Fruit fly (Drosophila melanogaster) whole organism, embryonic: ENCODE measurements around the gene CG12115.

Source experiments
- Atf-2 ChIP-seq: fragments of 200-800 bp; sonication (Bioruptor generic); optimal IDR thresholded peaks from 2 replicates; lab custom pipeline; 2016; ENCODE audit warnings: missing biosample characterization, missing genetic modification characterization
- Blimp-1 ChIP-seq: fragments of 200-800 bp; sonication (Bioruptor generic); optimal IDR thresholded peaks from 3 replicates; lab custom pipeline; 2018; ENCODE audit warnings: missing biosample characterization, missing genetic modification characterization, mild to moderate bottlenecking, moderate library complexity, missing genetic modification reagents
- BtbVII ChIP-seq: fragments of 200-800 bp; sonication (Bioruptor generic); optimal IDR thresholded peaks from 3 replicates; lab custom pipeline; 2017; ENCODE audit warnings: missing biosample characterization, mild to moderate bottlenecking, missing genetic modification characterization
- CG11085 ChIP-seq: fragments of 200-800 bp; sonication (Bioruptor generic); IDR thresholded peaks from 2 replicates; pipeline ENCODE4 v1.3.6; 2022; ENCODE audit warnings: missing biosample characterization, missing genetic modification characterization
- CG11093 ChIP-seq: fragments of 200-800 bp; sonication (Bioruptor generic); IDR thresholded peaks from 3 replicates; pipeline ENCODE4 v1.3.6; 2022; ENCODE audit warnings: missing biosample characterization, missing genetic modification characterization
- CG11504 ChIP-seq: fragments of 200-800 bp; sonication (Bioruptor generic); optimal IDR thresholded peaks from 3 replicates; lab custom pipeline; 2019; ENCODE audit warnings: missing biosample characterization, mild to moderate bottlenecking, missing genetic modification characterization, moderate library complexity
- CG12942 ChIP-seq: fragments of 200-800 bp; sonication (Bioruptor generic); optimal IDR thresholded peaks from 3 replicates; lab custom pipeline; 2016; ENCODE audit warnings: missing biosample characterization, missing genetic modification characterization
- CG13424 ChIP-seq: fragments of 200-800 bp; sonication (Bioruptor generic); optimal IDR thresholded peaks from 2 replicates; lab custom pipeline; 2019; ENCODE audit warnings: missing biosample characterization, mild to moderate bottlenecking, missing genetic modification characterization, moderate library complexity
- CG14050 ChIP-seq: fragments of 200-800 bp; sonication (Bioruptor generic); IDR thresholded peaks from 3 replicates; pipeline ENCODE4 v1.3.6; 2022; ENCODE audit warnings: missing biosample characterization, missing genetic modification characterization
- CG15696 ChIP-seq: fragments of 200-800 bp; sonication (Bioruptor generic); optimal IDR thresholded peaks from 2 replicates; lab custom pipeline; 2019; ENCODE audit warnings: missing biosample characterization, mild to moderate bottlenecking, missing genetic modification characterization, moderate library complexity
- CG16813 ChIP-seq: fragments of 200-800 bp; sonication (Bioruptor generic); IDR thresholded peaks from 3 replicates; pipeline ENCODE4 v1.3.6; 2022; ENCODE audit warnings: missing biosample characterization, missing genetic modification characterization; ENCODE audit not compliant: partially characterized antibody
- CG17361 ChIP-seq: fragments of 200-800 bp; sonication (Bioruptor generic); IDR thresholded peaks from 3 replicates; pipeline ENCODE4 v1.3.6; 2022; ENCODE audit warnings: missing biosample characterization, missing genetic modification characterization
- CG17568 ChIP-seq: fragments of 200-800 bp; sonication (Bioruptor generic); optimal IDR thresholded peaks from 2 replicates; lab custom pipeline; 2018; ENCODE audit warnings: missing biosample characterization, mild to moderate bottlenecking, missing genetic modification characterization, moderate library complexity
- CG2116 ChIP-seq: fragments of 200-800 bp; sonication (Bioruptor generic); optimal IDR thresholded peaks from 3 replicates; lab custom pipeline; 2018; ENCODE audit warnings: missing biosample characterization, mild to moderate bottlenecking, missing genetic modification characterization
- CG2889 ChIP-seq: fragments of 200-800 bp; sonication (Bioruptor generic); IDR thresholded peaks from 3 replicates; pipeline ENCODE4 v1.3.6; 2022; ENCODE audit warnings: missing biosample characterization, missing genetic modification characterization
- CG31388 ChIP-seq: fragments of 200-800 bp; sonication (Bioruptor generic); optimal IDR thresholded peaks from 2 replicates; lab custom pipeline; 2016; ENCODE audit warnings: missing biosample characterization, missing genetic modification characterization
- CG3281 ChIP-seq: fragments of 200-800 bp; sonication (Bioruptor generic); optimal IDR thresholded peaks from 3 replicates; lab custom pipeline; 2017; ENCODE audit warnings: missing biosample characterization, mild to moderate bottlenecking, missing genetic modification characterization
- CG4328 ChIP-seq: fragments of 200-800 bp; sonication (Bioruptor generic); optimal IDR thresholded peaks from 3 replicates; lab custom pipeline; 2017; ENCODE audit warnings: missing biosample characterization, missing genetic modification reagents, missing genetic modification characterization
- CG4707 ChIP-seq: fragments of 200-800 bp; sonication (Bioruptor generic); optimal IDR thresholded peaks from 2 replicates; lab custom pipeline; 2018; ENCODE audit warnings: missing biosample characterization, mild to moderate bottlenecking, missing genetic modification characterization, moderate library complexity
- CG6689 ChIP-seq: fragments of 200-800 bp; sonication (Bioruptor generic); IDR thresholded peaks from 2 replicates; pipeline ENCODE4 v1.3.6; 2022; ENCODE audit warnings: missing biosample characterization, missing genetic modification characterization
- CG6854 ChIP-seq: fragments of 200-800 bp; sonication (Bioruptor generic); optimal IDR thresholded peaks from 3 replicates; lab custom pipeline; 2017; ENCODE audit warnings: missing biosample characterization, mild to moderate bottlenecking, missing genetic modification characterization
- CG7271 ChIP-seq: fragments of 200-800 bp; sonication (Bioruptor generic); optimal IDR thresholded peaks from 2 replicates; lab custom pipeline; 2018; ENCODE audit warnings: missing biosample characterization, mild to moderate bottlenecking, missing genetic modification characterization, moderate library complexity
- CG9727 ChIP-seq: fragments of 200-800 bp; sonication (Bioruptor generic); optimal IDR thresholded peaks from 3 replicates; lab custom pipeline; 2017; ENCODE audit warnings: missing biosample characterization, mild to moderate bottlenecking, missing genetic modification characterization
- CG9876 ChIP-seq: fragments of 200-800 bp; sonication (Bioruptor generic); optimal IDR thresholded peaks from 2 replicates; lab custom pipeline; 2016; ENCODE audit warnings: missing biosample characterization, missing genetic modification characterization
- CG9932 ChIP-seq: fragments of 200-800 bp; sonication (Bioruptor generic); IDR thresholded peaks from 2 replicates; pipeline ENCODE4 v1.3.6; 2022; ENCODE audit warnings: missing biosample characterization, missing genetic modification characterization
- D19A ChIP-seq: fragments of 200-800 bp; optimal IDR thresholded peaks from 3 replicates; lab custom pipeline; 2019; ENCODE audit warnings: missing biosample characterization, mild to moderate bottlenecking, missing genetic modification characterization, moderate library complexity
- Dll ChIP-seq: fragments of 200-800 bp; sonication (Bioruptor generic); IDR thresholded peaks from 4 replicates; pipeline ENCODE4 v1.3.6; 2022; ENCODE audit warnings: missing biosample characterization, missing genetic modification characterization; ENCODE audit not compliant: partially characterized antibody
- Eip74EF ChIP-seq, 2 experiments: fragments of 200-800 bp in 1 of 2; fragments of >200 bp in 1 of 2; sonication (Bioruptor generic) in 1 of 2; optimal IDR thresholded peaks; 2 replicates each; lab custom pipeline; 2017 to 2019; ENCODE audit warnings: missing biosample characterization in 2 of 2, missing genetic modification characterization in 2 of 2, mild to moderate bottlenecking in 1 of 2, moderate library complexity in 1 of 2
- Hey ChIP-seq: fragments of 200-800 bp; sonication (Bioruptor generic); optimal IDR thresholded peaks from 3 replicates; lab custom pipeline; 2018; ENCODE audit warnings: missing biosample characterization, mild to moderate bottlenecking, missing genetic modification characterization
- Mes4 ChIP-seq: fragments of 200-800 bp; sonication (Bioruptor generic); optimal IDR thresholded peaks from 2 replicates; lab custom pipeline; 2016; ENCODE audit warnings: missing biosample characterization, missing genetic modification characterization
- Ssrp ChIP-seq: fragments of 200-800 bp; sonication (Bioruptor generic); optimal IDR thresholded peaks from 2 replicates; lab custom pipeline; 2018; ENCODE audit warnings: missing biosample characterization, mild to moderate bottlenecking, missing genetic modification characterization, moderate library complexity
- Taf1 ChIP-seq: fragments of 200-800 bp; sonication (Bioruptor generic); IDR thresholded peaks from 2 replicates; pipeline ENCODE4 v1.3.6; 2022; ENCODE audit warnings: missing biosample characterization, missing genetic modification characterization
- Trl ChIP-seq, 3 experiments: fragments of >200 bp in 2 of 3; fragments of 200-800 bp in 1 of 3; sonication (Bioruptor generic) in 1 of 3; optimal IDR thresholded peaks; 2 replicates in 1 of 3; 3 replicates in 2 of 3; lab custom pipeline; 2016 to 2017; ENCODE audit warnings: missing biosample characterization in 1 of 3, missing genetic modification characterization in 1 of 3
- Xrp1 ChIP-seq: fragments of 200-800 bp; sonication (Bioruptor generic); IDR thresholded peaks from 2 replicates; pipeline ENCODE4 v1.3.6; 2022; ENCODE audit warnings: missing biosample characterization, missing genetic modification characterization
- ac ChIP-seq: fragments of 200-800 bp; sonication (Bioruptor generic); optimal IDR thresholded peaks from 3 replicates; lab custom pipeline; 2017; ENCODE audit warnings: missing biosample characterization, mild to moderate bottlenecking, missing genetic modification characterization
- al ChIP-seq: fragments of 200-800 bp; sonication (Bioruptor generic); IDR thresholded peaks from 2 replicates; pipeline ENCODE4 v1.3.6; 2022; ENCODE audit warnings: missing biosample characterization, missing genetic modification characterization
- dysf ChIP-seq: fragments of 200-800 bp; sonication (Bioruptor generic); IDR thresholded peaks from 3 replicates; pipeline ENCODE4 v1.3.6; 2022; ENCODE audit warnings: missing biosample characterization, missing genetic modification characterization
- ems ChIP-seq: fragments of 200-800 bp; sonication (Bioruptor generic); optimal IDR thresholded peaks from 3 replicates; lab custom pipeline; 2016; ENCODE audit warnings: missing biosample characterization, missing genetic modification characterization
- en ChIP-seq: fragments of 200-800 bp; sonication (Bioruptor generic); optimal IDR thresholded peaks from 2 replicates; lab custom pipeline; 2016; ENCODE audit warnings: missing biosample characterization, missing genetic modification characterization
- fd96Cb ChIP-seq: fragments of 200-800 bp; sonication (Bioruptor generic); optimal IDR thresholded peaks from 2 replicates; lab custom pipeline; 2018; ENCODE audit warnings: missing biosample characterization, mild to moderate bottlenecking, missing genetic modification characterization, moderate library complexity
- klu ChIP-seq: fragments of 200-800 bp; sonication (Bioruptor generic); IDR thresholded peaks from 2 replicates; pipeline ENCODE4 v1.3.6; 2022; ENCODE audit warnings: missing biosample characterization, missing genetic modification characterization
- lbe ChIP-seq: fragments of 200-800 bp; sonication (Bioruptor generic); optimal IDR thresholded peaks from 2 replicates; lab custom pipeline; 2016; ENCODE audit warnings: missing biosample characterization, mild to moderate bottlenecking, missing genetic modification characterization
- lilli ChIP-seq: fragments of 200-800 bp; sonication (Bioruptor generic); optimal IDR thresholded peaks from 3 replicates; lab custom pipeline; 2016; ENCODE audit warnings: missing biosample characterization, missing genetic modification characterization
- repo ChIP-seq: fragments of 200-800 bp; sonication (Bioruptor generic); optimal IDR thresholded peaks from 2 replicates; lab custom pipeline; 2016; ENCODE audit warnings: missing biosample characterization, missing genetic modification characterization
- sd ChIP-seq: fragments of 200-800 bp; sonication (Bioruptor generic); optimal IDR thresholded peaks from 3 replicates; lab custom pipeline; 2018; ENCODE audit warnings: missing biosample characterization, mild to moderate bottlenecking, missing genetic modification characterization, moderate library complexity
- so ChIP-seq: fragments of 200-800 bp; sonication (Bioruptor generic); IDR thresholded peaks from 3 replicates; pipeline ENCODE4 v1.3.6; 2022; ENCODE audit warnings: missing biosample characterization, missing genetic modification characterization
- stwl ChIP-seq: fragments of 200-800 bp; sonication (Bioruptor generic); optimal IDR thresholded peaks from 3 replicates; lab custom pipeline; 2018; ENCODE audit warnings: missing biosample characterization, mild to moderate bottlenecking, missing genetic modification characterization, moderate library complexity
- unpg ChIP-seq: fragments of 200-800 bp; sonication (Bioruptor generic); optimal IDR thresholded peaks from 3 replicates; lab custom pipeline; 2018; ENCODE audit warnings: missing biosample characterization, mild to moderate bottlenecking, missing genetic modification characterization, moderate library complexity
- wek ChIP-seq: fragments of 200-800 bp; sonication (Bioruptor generic); optimal IDR thresholded peaks from 3 replicates; lab custom pipeline; 2018; ENCODE audit warnings: missing biosample characterization, mild to moderate bottlenecking, missing genetic modification characterization, moderate library complexity
- zf30C ChIP-seq: fragments of 200-800 bp; sonication (Bioruptor generic); optimal IDR thresholded peaks from 3 replicates; lab custom pipeline; 2018; ENCODE audit warnings: missing biosample characterization, mild to moderate bottlenecking, missing genetic modification characterization
- zfh1 ChIP-seq: fragments of 200-800 bp; sonication (Bioruptor generic); IDR thresholded peaks from 3 replicates; pipeline ENCODE4 v1.3.6; 2022; ENCODE audit warnings: missing biosample characterization, missing genetic modification characterization

Gene CG12115

DNA sequence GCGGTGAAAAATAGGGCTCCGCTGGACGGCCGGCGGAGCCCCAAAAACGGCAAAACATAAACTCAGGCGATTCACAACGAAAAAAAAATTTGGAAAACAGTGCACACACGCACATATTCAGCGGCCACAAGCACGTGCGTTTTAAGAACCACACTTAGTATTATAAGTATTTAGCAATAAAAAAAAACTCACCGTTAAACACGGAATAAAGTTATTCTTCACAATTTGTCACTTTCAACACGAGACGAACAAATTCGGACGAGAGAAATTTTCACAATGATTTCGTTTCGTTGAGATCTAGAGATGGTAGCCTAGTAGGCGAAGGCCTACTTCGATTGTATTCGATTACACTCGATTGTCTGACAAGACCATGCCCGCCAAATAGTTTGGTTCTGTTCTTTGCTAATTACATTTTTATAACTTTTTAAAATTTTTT lies 34.0 kb downstream of the CG12115 start, which contains the start of gene His3.3B (continued):
- TF ChIP-seq wek (GFP tag; lab: Kevin White, UChicago), result peak; percentile 8
- TF ChIP-seq CG7271, result no peak
- TF ChIP-seq Blimp-1 (GFP tag; lab: Kevin White, UChicago), result no peak
- TF ChIP-seq CG9727, result no peak
- peak; percentile 60 for TF ChIP-seq CG6854 (GFP tag; lab: Kevin White, UChicago)
- TF ChIP-seq Atf-2, result no peak
- no peak for TF ChIP-seq so
- no peak for TF ChIP-seq CG11085 (GFP tag; lab: Robert Waterston, UW)
- no peak for TF ChIP-seq CG31388
- TF ChIP-seq Mes4, result no peak
- TF ChIP-seq CG2889, result no peak
- TF ChIP-seq stwl, result peak; percentile 40
- peak; percentile 56; the same call in 1 of the 4 replicates for TF ChIP-seq Dll (GFP tag; lab: Robert Waterston, UW)
- TF ChIP-seq unpg (GFP tag; lab: Kevin White, UChicago), result no peak
- no peak for TF ChIP-seq Taf1 (GFP tag; lab: Robert Waterston, UW)
- TF ChIP-seq CG3281 (GFP tag; lab: Kevin White, UChicago), result no peak
- TF ChIP-seq BtbVII (GFP tag; lab: Kevin White, UChicago), result peak; percentile 7
- TF ChIP-seq Ssrp, result no peak
- TF ChIP-seq klu (GFP tag; lab: Robert Waterston, UW), result no peak
- no peak for TF ChIP-seq CG6689 (GFP tag; lab: Robert Waterston, UW)
- no peak for TF ChIP-seq en (GFP tag; lab: Kevin White, UChicago)
- TF ChIP-seq CG11504 (tag; lab: Kevin White, UChicago), result no peak
- TF ChIP-seq CG12942 (GFP tag; lab: Kevin White, UChicago), result no peak
- no peak for TF ChIP-seq D19A (tag; lab: Kevin White, UChicago)
- no peak for TF ChIP-seq Xrp1 (GFP tag; lab: Robert Waterston, UW)
- peak in 1 of 2 experiments; percentile 37 for TF ChIP-seq Eip74EF (GFP tag; optimal IDR thresholded peaks at IDR 0.05; lab: Kevin White, UChicago)
- no peak for TF ChIP-seq zfh1 (GFP tag; lab: Robert Waterston, UW)
- TF ChIP-seq ems (GFP tag; lab: Kevin White, UChicago), result no peak
- no peak for TF ChIP-seq CG4328 (GFP tag; lab: Kevin White, UChicago)
- TF ChIP-seq CG15696 (tag; lab: Kevin White, UChicago), result no peak
- no peak for TF ChIP-seq CG14050
- TF ChIP-seq zf30C (GFP tag; lab: Kevin White, UChicago), result peak; percentile 13
- TF ChIP-seq repo (GFP tag; lab: Kevin White, UChicago), result no peak
- TF ChIP-seq sd (tag; lab: Kevin White, UChicago), result peak; percentile 32
- no peak for TF ChIP-seq Trl (optimal IDR thresholded peaks at IDR 0.05; lab: Kevin White, UChicago)
- TF ChIP-seq Trl (GFP tag; optimal IDR thresholded peaks at IDR 0.05; lab: Kevin White, UChicago), result peak; percentile 5
- TF ChIP-seq fd96Cb (tag; lab: Kevin White, UChicago), result no peak
- TF ChIP-seq CG2116 (GFP tag; lab: Kevin White, UChicago), result peak; percentile 73
- TF ChIP-seq CG16813, result peak; percentile 42; the same call in 1 of the 3 replicates
- TF ChIP-seq ac (GFP tag; lab: Kevin White, UChicago), result no peak
- TF ChIP-seq dysf, result no peak
- TF ChIP-seq CG17361 (GFP tag; lab: Robert Waterston, UW), result no peak
- TF ChIP-seq CG17568 (GFP tag; lab: Kevin White, UChicago), result no peak
- TF ChIP-seq CG11093 (GFP tag; lab: Robert Waterston, UW), result no peak
- no peak for TF ChIP-seq CG13424 (tag; lab: Kevin White, UChicago)
- no peak for TF ChIP-seq lbe (GFP tag; lab: Kevin White, UChicago)
- TF ChIP-seq CG4707 (GFP tag; lab: Kevin White, UChicago), result peak; percentile 4
- no peak for TF ChIP-seq al (GFP tag; lab: Robert Waterston, UW)
- TF ChIP-seq lilli (GFP tag; lab: Kevin White, UChicago), result peak; percentile 22
- no peak for TF ChIP-seq CG9932 (GFP tag; lab: Robert Waterston, UW)
- no peak for TF ChIP-seq CG9876 (GFP tag; lab: Kevin White, UChicago)
- no peak for TF ChIP-seq Hey (tag; lab: Kevin White, UChicago)
